Worm (Caenorhabditis elegans) whole organism, L3 larva: ENCODE measurements around the gene T08D10.3.

Source experiments
- elt-3 ChIP-seq, 3 experiments: fragments of 150-350 bp in 1 of 3; sonication (generic microtip) in 2 of 3; optimal IDR thresholded peaks; 2 replicates in 2 of 3; 4 replicates in 1 of 3; lab custom pipeline; 2014 to 2017; ENCODE audit warnings: missing biosample characterization in 3 of 3, missing genetic modification characterization in 3 of 3
- pqm-1 ChIP-seq: fragments of 150-350 bp; optimal IDR thresholded peaks from 2 replicates; lab custom pipeline; 2017; ENCODE audit warnings: missing biosample characterization, missing genetic modification characterization, inconsistent platforms

DNA sequence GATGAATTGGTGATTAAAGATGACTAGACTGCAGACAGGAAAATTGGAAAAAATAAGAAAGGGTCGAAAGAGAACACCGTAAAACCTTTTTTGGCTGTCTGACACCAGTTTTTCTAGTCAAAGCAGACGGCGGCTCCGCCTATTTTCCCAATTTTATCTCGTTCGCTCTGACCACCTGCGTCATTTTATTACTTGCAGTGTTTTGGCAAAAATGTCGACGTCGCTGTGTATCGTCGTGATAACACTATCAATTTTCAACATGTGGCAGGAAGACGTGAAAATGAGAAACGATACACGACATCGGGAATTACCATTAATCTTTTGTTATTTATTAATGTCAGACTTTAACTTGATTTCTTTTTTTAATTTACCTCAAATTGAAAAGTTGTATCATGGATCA is 45.2 kb upstream of the T08D10.3 start, which contains the start of gene Y62H9A.15:
- TF ChIP-seq pqm-1 (tag; lab: Kevin White, UChicago) (no peak), elt-3 (tag; optimal IDR thresholded peaks at IDR 0.05; lab: Kevin White, UChicago) (no peak)
